Worm (Caenorhabditis elegans) whole organism, L4 larva: ENCODE measurements around the gene hil-3.

Source experiments
- F26F4.8 ChIP-seq: fragments of 200-800 bp; sonication (Bioruptor generic); conservative IDR thresholded peaks from 2 replicates; pipeline ENCODE4 v1.3.6; 2022; ENCODE audit warnings: missing genetic modification characterization, missing compliant biosample characterization
- T26A8.4 ChIP-seq: fragments of 200-800 bp; sonication (Bioruptor generic); IDR thresholded peaks from 2 replicates; pipeline ENCODE4 v1.3.6; 2022; ENCODE audit warnings: missing genetic modification characterization, missing compliant biosample characterization
- ZK337.2 ChIP-seq: fragments of 200-800 bp; sonication (Bioruptor generic); IDR thresholded peaks from 2 replicates; pipeline ENCODE4 v1.3.6; 2022; ENCODE audit warnings: missing genetic modification reagents, missing genetic modification characterization, missing compliant biosample characterization
- aha-1 ChIP-seq: fragments of 150-350 bp; peaks from one replicate; lab custom pipeline; 2014; ENCODE audit warnings: missing biosample characterization, missing genetic modification characterization
- ama-1 ChIP-seq: fragments of 150-350 bp; optimal IDR thresholded peaks from 2 replicates; lab custom pipeline; 2014; ENCODE audit warnings: inconsistent platforms, mixed read lengths
- cey-2 ChIP-seq: sonication (generic microtip); optimal IDR thresholded peaks from 3 replicates; lab custom pipeline; 2017; ENCODE audit warnings: missing genetic modification characterization, mild to moderate bottlenecking, missing compliant biosample characterization, antibody characterized with exemption, borderline replicate concordance; ENCODE audit not compliant: insufficient read depth
- ctbp-1 ChIP-seq: fragments of 200-800 bp; sonication (Bioruptor generic); IDR thresholded peaks from 2 replicates; pipeline ENCODE4 v1.3.6; 2022; ENCODE audit warnings: missing genetic modification reagents, missing genetic modification characterization, missing compliant biosample characterization
- daf-16 ChIP-seq, 3 experiments: sonication (generic microtip); optimal IDR thresholded peaks; 2 replicates each; lab custom pipeline; 2016 to 2017; ENCODE audit warnings: missing genetic modification characterization in 3 of 3, missing genetic modification reagents in 3 of 3, mild to moderate bottlenecking in 2 of 3, missing compliant biosample characterization in 2 of 3, missing biosample characterization in 1 of 3, moderate library complexity in 1 of 3
- daf-19 ChIP-seq: fragments of 200-800 bp; sonication (Bioruptor generic); conservative IDR thresholded peaks from 2 replicates; pipeline ENCODE4 v1.3.6; 2022; ENCODE audit warnings: missing genetic modification characterization, missing compliant biosample characterization
- dpl-1 ChIP-seq: fragments of 150-350 bp; optimal IDR thresholded peaks from 2 replicates; lab custom pipeline; 2014; ENCODE audit warnings: missing biosample characterization, missing genetic modification reagents, missing genetic modification characterization
- dve-1 ChIP-seq: sonication (generic microtip); optimal IDR thresholded peaks from 2 replicates; lab custom pipeline; 2017; ENCODE audit warnings: antibody characterized with exemption, mild to moderate bottlenecking, missing genetic modification characterization, missing compliant biosample characterization; ENCODE audit not compliant: insufficient read depth
- egl-27 ChIP-seq: sonication (generic microtip); optimal IDR thresholded peaks from 3 replicates; lab custom pipeline; 2017; ENCODE audit warnings: missing biosample characterization, missing genetic modification reagents, missing genetic modification characterization
- egl-43 ChIP-seq: fragments of 200-800 bp; sonication (Bioruptor generic); IDR thresholded peaks from 2 replicates; pipeline ENCODE4 v1.3.6; 2022; ENCODE audit warnings: missing genetic modification reagents, missing genetic modification characterization, missing compliant biosample characterization
- fkh-10 ChIP-seq: fragments of 150-350 bp; optimal IDR thresholded peaks from 2 replicates; lab custom pipeline; 2014; ENCODE audit warnings: missing biosample characterization, missing genetic modification reagents, missing genetic modification characterization
- hlh-11 ChIP-seq: fragments of 200-800 bp; sonication (Bioruptor generic); optimal IDR thresholded peaks from 2 replicates; lab custom pipeline; 2018; ENCODE audit warnings: mild to moderate bottlenecking, missing genetic modification characterization, missing compliant biosample characterization
- hlh-30 ChIP-seq: sonication (generic microtip); optimal IDR thresholded peaks from 2 replicates; lab custom pipeline; 2017; ENCODE audit warnings: antibody characterized with exemption, mild to moderate bottlenecking, missing genetic modification characterization, missing compliant biosample characterization; ENCODE audit not compliant: insufficient read depth
- hmg-1.1 ChIP-seq: fragments of 200-800 bp; sonication (Bioruptor generic); IDR thresholded peaks from 2 replicates; pipeline ENCODE4 v1.3.6; 2022; ENCODE audit warnings: missing genetic modification reagents, missing genetic modification characterization, missing compliant biosample characterization
- lsy-2 ChIP-seq, 2 experiments: fragments of 150-350 bp in 1 of 2; sonication (generic microtip) in 1 of 2; optimal IDR thresholded peaks; 2 replicates each; lab custom pipeline; 2014 to 2017; ENCODE audit warnings: missing biosample characterization in 2 of 2, missing genetic modification characterization in 2 of 2
- madf-5 ChIP-seq, 2 experiments: fragments of 200-800 bp; sonication (Bioruptor generic); IDR thresholded peaks; 2 replicates each; pipeline ENCODE4 v1.3.6; 2022; ENCODE audit warnings: missing compliant biosample characterization in 2 of 2, missing genetic modification characterization in 2 of 2
- mdl-1 ChIP-seq, 2 experiments: fragments of 150-350 bp in 1 of 2; sonication (generic microtip) in 1 of 2; optimal IDR thresholded peaks; 2 replicates each; lab custom pipeline; 2014 to 2017; ENCODE audit warnings: missing biosample characterization in 2 of 2, missing genetic modification characterization in 2 of 2
- mep-1 ChIP-seq: fragments of 150-350 bp; sonication (generic microtip); optimal IDR thresholded peaks from 3 replicates; lab custom pipeline; 2014; ENCODE audit warnings: missing biosample characterization, missing genetic modification characterization
- mes-2 ChIP-seq: sonication (generic microtip); optimal IDR thresholded peaks from 2 replicates; lab custom pipeline; 2016; ENCODE audit warnings: missing genotype, mild to moderate bottlenecking, missing genetic modification characterization, missing compliant biosample characterization; ENCODE audit not compliant: poor library complexity, severe bottlenecking
- nhr-102 ChIP-seq: sonication (generic microtip); optimal IDR thresholded peaks from 2 replicates; lab custom pipeline; 2016; ENCODE audit warnings: mild to moderate bottlenecking, missing genetic modification characterization, moderate library complexity, missing compliant biosample characterization
- nhr-11 ChIP-seq: fragments of 150-350 bp; optimal IDR thresholded peaks from 2 replicates; lab custom pipeline; 2014; ENCODE audit warnings: missing biosample characterization, missing genetic modification characterization
- nhr-6 ChIP-seq: fragments of 150-350 bp; optimal IDR thresholded peaks from 2 replicates; lab custom pipeline; 2014; ENCODE audit warnings: missing biosample characterization, missing genetic modification characterization
- nhr-77 ChIP-seq: fragments of 150-350 bp; optimal IDR thresholded peaks from 2 replicates; lab custom pipeline; 2014; ENCODE audit warnings: missing biosample characterization, missing genetic modification characterization
- pha-4 ChIP-seq, 2 experiments: fragments of 150-350 bp in 1 of 2; fragments of 200-800 bp in 1 of 2; sonication (Bioruptor generic) in 1 of 2; IDR thresholded peaks in 1 of 2; optimal IDR thresholded peaks in 1 of 2; 2 replicates each; pipeline versions ENCODE4 v1.3.6 to Lab custom; 2014 to 2022; ENCODE audit warnings: missing genetic modification characterization in 2 of 2, missing genetic modification reagents in 2 of 2, missing biosample characterization in 1 of 2, missing compliant biosample characterization in 1 of 2
- rbr-2 ChIP-seq: sonication (generic microtip); optimal IDR thresholded peaks from 2 replicates; lab custom pipeline; 2016; ENCODE audit warnings: missing genotype, missing genetic modification characterization, missing compliant biosample characterization
- set-16 ChIP-seq: fragments of 200-800 bp; sonication (Bioruptor generic); IDR thresholded peaks from 2 replicates; pipeline ENCODE4 v1.3.6; 2022; ENCODE audit warnings: missing genetic modification reagents, missing genetic modification characterization, missing compliant biosample characterization
- tra-1 ChIP-seq: fragments of 200-800 bp; sonication (Bioruptor generic); IDR thresholded peaks from 2 replicates; pipeline ENCODE4 v1.3.6; 2022; ENCODE audit warnings: missing genetic modification reagents, missing genetic modification characterization, missing compliant biosample characterization
- unc-62 ChIP-seq, 3 experiments: fragments of 150-350 bp in 1 of 3; sonication (generic microtip); optimal IDR thresholded peaks in 2 of 3; peaks in 1 of 3; 1 replicate in 1 of 3; 2 replicates in 2 of 3; lab custom pipeline; 2014 to 2017; ENCODE audit warnings: missing biosample characterization in 3 of 3, missing genetic modification characterization in 3 of 3, missing genetic modification reagents in 3 of 3, missing genotype in 1 of 3
- zip-2 ChIP-seq: fragments of 150-350 bp; optimal IDR thresholded peaks from 2 replicates; lab custom pipeline; 2014; ENCODE audit warnings: missing biosample characterization, missing genetic modification characterization

The hil-3 gene

DNA sequence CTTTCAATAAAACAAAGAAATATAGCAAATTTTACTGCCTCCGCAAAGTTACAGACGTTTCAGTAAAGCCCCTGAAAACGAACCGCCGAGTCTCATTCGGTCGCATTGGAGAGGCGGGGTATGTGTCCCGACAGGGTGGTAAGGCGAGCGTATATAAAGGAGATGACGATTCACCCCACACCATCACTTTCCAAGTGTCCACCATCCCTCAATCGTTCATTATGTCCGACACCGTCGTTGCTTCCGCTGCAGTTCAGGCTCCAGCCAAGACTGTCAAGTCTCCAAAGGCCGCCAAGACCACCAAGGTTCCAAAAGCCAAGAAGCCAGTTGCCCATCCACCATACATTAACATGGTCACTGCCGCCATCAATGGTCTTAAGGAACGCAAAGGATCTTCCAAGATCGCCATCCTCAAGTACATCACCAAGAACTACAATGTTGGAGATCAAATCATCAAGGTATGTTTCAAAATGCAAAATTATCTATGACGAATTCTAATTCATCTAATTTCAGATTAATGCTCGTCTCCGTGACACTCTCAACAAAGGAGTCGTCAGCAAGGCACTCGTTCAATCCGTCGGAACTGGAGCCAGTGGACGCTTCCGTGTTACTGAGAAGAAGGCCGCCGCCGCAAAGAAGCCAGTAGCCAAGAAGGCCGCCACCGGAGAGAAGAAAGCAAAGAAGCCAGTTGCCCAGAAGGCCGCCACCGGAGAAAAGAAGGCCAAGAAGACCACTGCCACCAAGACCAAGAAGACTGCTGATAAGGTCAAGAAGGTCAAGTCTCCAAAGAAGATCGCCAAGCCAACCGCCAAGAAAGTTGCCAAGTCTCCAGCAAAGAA is at the start of gene hil-3:
hil-3 (plus strand) TSS at position 195 of the 839 bp plus-strand sequence.
- TF ChIP-seq nhr-102 (tag; lab: Kevin White, UChicago) (peak; percentile 1), mep-1 (tag; lab: Kevin White, UChicago) (peak; percentile 53), fkh-10 (no peak), cey-2 (tag; lab: Kevin White, UChicago) (no peak), aha-1 (tag; lab: Kevin White, UChicago) (peak; percentile 91), egl-27 (no peak), nhr-6 (peak; percentile 4), hlh-30 (no peak), rbr-2 (tag; lab: Kevin White, UChicago) (peak; percentile 44), mes-2 (tag; lab: Kevin White, UChicago) (peak; percentile 51), dve-1 (peak; percentile 37), lsy-2 (tag; optimal IDR thresholded peaks at IDR 0.05; lab: Kevin White, UChicago) (peak in 1 of 2 experiments; percentile 25), unc-62 (GFP tag; optimal IDR thresholded peaks at IDR 0.05 in 1 of 2; lab: Kevin White, UChicago) (peak in 1 of 2 experiments; percentile 88), unc-62 (tag; optimal IDR thresholded peaks at IDR 0.05; lab: Kevin White, UChicago) (no peak), hmg-1.1 (GFP tag; lab: Robert Waterston, UW) (peak; percentile 30; the same call in 1 of the 2 replicates), tra-1 (GFP tag; lab: Robert Waterston, UW) (0 out of 2 replicates have a peak, but pooled peaks have one; percentile 36), set-16 (peak; percentile 74), ama-1 (lab: Kevin White, UChicago) (peak; percentile 57)

DNA sequence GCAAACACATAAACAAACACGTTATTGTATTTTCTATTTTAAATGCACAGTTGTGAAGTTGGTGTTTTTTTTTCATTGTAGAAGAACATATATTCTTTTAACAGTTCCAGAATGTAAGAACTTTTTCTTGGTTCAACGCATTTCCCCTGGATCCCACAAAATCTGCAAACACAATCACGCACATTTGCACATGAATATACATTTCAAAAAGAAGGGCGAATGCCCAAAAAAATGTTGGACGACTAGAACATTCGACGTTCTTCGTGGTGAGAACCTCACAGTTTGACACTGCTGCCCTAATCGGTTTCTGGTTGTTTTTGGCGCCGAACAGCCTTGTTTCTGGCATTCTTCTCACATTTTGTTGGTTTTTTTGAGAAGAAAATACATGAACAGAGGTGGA is 49.4 kb upstream of the hil-3 start:
- TF ChIP-seq F26F4.8 (GFP tag; lab: Robert Waterston, UW) (no peak), mes-2 (tag; lab: Kevin White, UChicago) (peak; percentile 71), ZK337.2 (no peak), ctbp-1 (GFP tag; lab: Robert Waterston, UW) (0 out of 2 replicates have a peak, but pooled peaks have one; percentile 19), daf-19 (GFP tag; lab: Robert Waterston, UW) (no peak), pha-4 (GFP tag; IDR thresholded peaks at IDR 0.05; lab: Robert Waterston, UW) (no peak), pha-4 (tag; optimal IDR thresholded peaks at IDR 0.05; lab: Kevin White, UChicago) (peak; percentile 1), zip-2 (tag; lab: Kevin White, UChicago) (peak; percentile 18), mep-1 (tag; lab: Kevin White, UChicago) (peak; percentile 75), madf-5 (GFP tag; IDR thresholded peaks at IDR 0.05; lab: Robert Waterston, UW) (no peak), aha-1 (tag; lab: Kevin White, UChicago) (peak; percentile 47), rbr-2 (tag; lab: Kevin White, UChicago) (peak; percentile 8), dpl-1 (GFP tag; lab: Kevin White, UChicago) (peak; percentile 55), daf-16 (GFP tag; optimal IDR thresholded peaks at IDR 0.05; lab: Kevin White, UChicago) (no peak), daf-16 (tag; optimal IDR thresholded peaks at IDR 0.05; lab: Kevin White, UChicago) (peak; percentile 54), egl-43 (GFP tag; lab: Robert Waterston, UW) (no peak), hmg-1.1 (GFP tag; lab: Robert Waterston, UW) (peak; percentile 70), hlh-11 (peak; percentile 57), dve-1 (peak; percentile 80), T26A8.4 (GFP tag; lab: Robert Waterston, UW) (0 out of 2 replicates have a peak, but pooled peaks have one; percentile 51), nhr-11 (peak; percentile 43), nhr-77 (tag; lab: Kevin White, UChicago) (peak; percentile 26), hlh-30 (peak; percentile 8)

DNA sequence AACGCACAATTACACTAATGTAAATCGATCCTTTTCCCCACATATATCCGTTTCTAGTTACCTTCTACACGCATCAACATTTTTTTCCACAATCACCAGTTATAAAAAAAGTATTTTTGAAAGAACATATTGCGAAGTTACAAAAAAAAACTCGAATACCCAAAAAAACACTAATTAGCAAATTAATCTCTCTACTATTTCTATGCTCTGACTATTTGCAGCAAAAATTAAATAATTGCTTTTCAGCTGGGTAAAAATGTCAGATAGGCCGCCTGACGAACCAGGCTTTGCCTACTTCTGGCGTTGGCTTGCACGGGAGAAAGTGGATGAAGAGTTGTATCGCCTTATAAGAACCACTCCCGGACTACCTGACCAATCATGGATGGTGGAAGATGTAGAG is 48.8 kb upstream of the hil-3 start, which contains the start of gene K07E3.1:
K07E3.1 (plus strand) TSS at position 247 of the 400 bp plus-strand sequence.
- TF ChIP-seq mdl-1 (tag; optimal IDR thresholded peaks at IDR 0.05; lab: Kevin White, UChicago) (no peak), aha-1 (tag; lab: Kevin White, UChicago) (peak; percentile 57)
